Worm (Caenorhabditis elegans): ENCODE data around the gene srd-29.

DNA sequence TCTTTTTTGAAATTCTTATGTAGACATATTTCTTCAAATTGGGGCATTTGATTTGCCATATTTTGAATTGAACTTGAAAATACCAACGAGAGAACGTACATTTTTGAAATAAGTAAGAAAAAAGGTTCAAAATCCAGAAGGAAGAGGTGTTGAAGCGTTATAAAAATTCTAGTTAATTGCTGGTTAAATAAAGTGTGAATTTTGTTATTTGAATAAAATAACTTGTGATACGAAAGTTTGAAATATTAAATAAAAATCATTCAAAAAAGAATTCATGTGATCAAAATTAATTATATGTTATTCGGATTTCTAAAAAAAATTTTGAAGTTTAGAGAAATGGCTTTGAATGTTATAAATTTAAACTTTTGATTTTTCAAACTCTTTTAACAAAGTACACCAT is 35.4 kb upstream of the srd-29 start, which contains the start of gene C50E3.9:
- TF ChIP-seq aly-2 (tag; optimal IDR thresholded peaks at IDR 0.05) (no peak), unc-62 (GFP tag; optimal IDR thresholded peaks at IDR 0.05 in 1 of 2) (no peak), unc-62 (tag; optimal IDR thresholded peaks at IDR 0.05) (no peak), T20F7.1 (GFP tag; optimal IDR thresholded peaks at IDR 0.05) (no peak)
